Fruit fly (Drosophila melanogaster) whole organism, embryonic: ENCODE results near the gene MEP-1.

Experiments used
- CG10979 ChIP-seq: fragments of 200-800 bp; sonication (Bioruptor generic); optimal IDR thresholded peaks from 2 replicates; lab custom pipeline; 2018; ENCODE audit warnings: missing biosample characterization, mild to moderate bottlenecking, missing genetic modification characterization, moderate library complexity
- CG12071 ChIP-seq: fragments of 200-800 bp; sonication (Bioruptor generic); optimal IDR thresholded peaks from 3 replicates; lab custom pipeline; 2018; ENCODE audit warnings: missing biosample characterization, mild to moderate bottlenecking, missing genetic modification characterization
- CG13775 ChIP-seq: fragments of 200-800 bp; sonication (Bioruptor generic); optimal IDR thresholded peaks from 3 replicates; lab custom pipeline; 2017; ENCODE audit warnings: missing biosample characterization, mild to moderate bottlenecking, missing genetic modification characterization
- CG18764 ChIP-seq: fragments of 200-800 bp; sonication (Bioruptor generic); optimal IDR thresholded peaks from 3 replicates; lab custom pipeline; 2016; ENCODE audit warnings: missing biosample characterization, missing genetic modification characterization
- Dref ChIP-seq: fragments of 200-800 bp; sonication (Bioruptor generic); IDR thresholded peaks from 2 replicates; pipeline ENCODE4 v1.3.6; 2022; ENCODE audit warnings: missing biosample characterization, missing genetic modification characterization
- dmrt99B ChIP-seq: fragments of 200-800 bp; sonication (Bioruptor generic); optimal IDR thresholded peaks from 2 replicates; lab custom pipeline; 2018; ENCODE audit warnings: missing biosample characterization, mild to moderate bottlenecking, missing genetic modification characterization, moderate library complexity
- grn ChIP-seq: fragments of 200-800 bp; sonication (Bioruptor generic); optimal IDR thresholded peaks from 3 replicates; lab custom pipeline; 2017; ENCODE audit warnings: missing biosample characterization, missing genetic modification characterization
- p53 ChIP-seq: fragments of 200-800 bp; sonication (Bioruptor generic); optimal IDR thresholded peaks from 2 replicates; lab custom pipeline; 2016; ENCODE audit warnings: missing biosample characterization, missing genetic modification characterization
- phol ChIP-seq: fragments of 200-800 bp; sonication (Bioruptor generic); optimal IDR thresholded peaks from 3 replicates; lab custom pipeline; 2018; ENCODE audit warnings: missing biosample characterization, mild to moderate bottlenecking, missing genetic modification characterization, moderate library complexity
- usp ChIP-seq: fragments of >200 bp; optimal IDR thresholded peaks from 2 replicates; lab custom pipeline; 2017; ENCODE audit warnings: missing biosample characterization, missing genetic modification characterization

DNA sequence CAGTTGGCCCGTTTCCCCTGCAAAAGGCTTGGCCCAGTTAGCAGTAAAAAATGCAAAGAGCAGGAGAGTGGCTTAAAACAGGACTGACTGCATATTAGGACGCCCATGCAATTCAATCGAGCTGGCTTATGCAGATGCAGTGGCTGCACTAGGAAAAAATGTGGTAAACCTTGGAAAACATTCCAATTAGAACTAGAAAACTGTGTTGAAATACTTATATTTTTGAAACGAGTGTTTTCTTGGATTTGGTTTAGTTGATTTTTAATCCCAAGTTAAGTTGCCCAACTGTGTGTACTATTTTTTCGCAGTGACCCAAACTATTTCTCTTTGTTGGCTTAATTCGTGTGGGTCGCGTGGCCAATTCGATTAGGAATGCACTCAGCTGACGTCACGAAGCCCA lies 49.2 kb upstream of the MEP-1 start:
- TF ChIP-seq usp (GFP tag; lab: Kevin White, UChicago) (no peak), CG10979 (tag; lab: Kevin White, UChicago) (no peak), p53 (GFP tag; lab: Kevin White, UChicago) (no peak), CG13775 (GFP tag; lab: Kevin White, UChicago) (no peak), CG12071 (GFP tag; lab: Kevin White, UChicago) (no peak), dmrt99B (tag; lab: Kevin White, UChicago) (no peak), Dref (GFP tag; lab: Robert Waterston, UW) (no peak), CG18764 (no peak), phol (tag; lab: Kevin White, UChicago) (no peak), grn (GFP tag; lab: Kevin White, UChicago) (no peak)
